Fruit fly (Drosophila melanogaster) whole organism, prepupa: ENCODE measurements around the gene Argk2.

ENCODE experiments used
- CG15336 ChIP-seq: fragments of 200-800 bp; sonication (Bioruptor generic); IDR thresholded peaks from 2 replicates; pipeline ENCODE4 v1.3.6; 2022; ENCODE audit warnings: missing biosample characterization, missing genetic modification characterization
- CG31627 ChIP-seq: fragments of 200-800 bp; sonication (Bioruptor generic); optimal IDR thresholded peaks from 3 replicates; lab custom pipeline; 2016; ENCODE audit warnings: missing biosample characterization, missing genetic modification characterization
- CG32006 ChIP-seq: fragments of 200-800 bp; sonication (Bioruptor generic); optimal IDR thresholded peaks from 3 replicates; lab custom pipeline; 2017; ENCODE audit warnings: missing biosample characterization, mild to moderate bottlenecking, missing genetic modification characterization
- CG4318 ChIP-seq: fragments of 200-800 bp; sonication (Bioruptor generic); optimal IDR thresholded peaks from 3 replicates; lab custom pipeline; 2017; ENCODE audit warnings: missing biosample characterization, mild to moderate bottlenecking, missing genetic modification characterization
- CG6792 ChIP-seq: fragments of 200-800 bp; sonication (Bioruptor generic); optimal IDR thresholded peaks from 3 replicates; lab custom pipeline; 2016; ENCODE audit warnings: missing biosample characterization, missing genetic modification characterization
- CG9139 ChIP-seq: fragments of 200-800 bp; sonication (Bioruptor generic); optimal IDR thresholded peaks from 3 replicates; lab custom pipeline; 2017; ENCODE audit warnings: missing biosample characterization, mild to moderate bottlenecking, missing genetic modification characterization
- Hr38 ChIP-seq: sonication (Bioruptor generic); optimal IDR thresholded peaks from 2 replicates; lab custom pipeline; 2016; ENCODE audit warnings: missing biosample characterization, missing genetic modification characterization
- OdsH ChIP-seq: fragments of 200-800 bp; sonication (Bioruptor generic); optimal IDR thresholded peaks from 3 replicates; lab custom pipeline; 2016; ENCODE audit warnings: missing biosample characterization, missing genetic modification characterization
- Sox14 ChIP-seq: fragments of 200-800 bp; sonication (Bioruptor generic); optimal IDR thresholded peaks from 3 replicates; lab custom pipeline; 2016; ENCODE audit warnings: missing biosample characterization, missing genetic modification characterization
- acj6 ChIP-seq: fragments of 200-800 bp; sonication (Bioruptor generic); optimal IDR thresholded peaks from 3 replicates; lab custom pipeline; 2016; ENCODE audit warnings: missing biosample characterization, missing genetic modification characterization
- dac ChIP-seq: fragments of 200-800 bp; sonication (Bioruptor generic); optimal IDR thresholded peaks from 2 replicates; lab custom pipeline; 2017; ENCODE audit warnings: missing biosample characterization, mild to moderate bottlenecking, missing genetic modification characterization
- fd85E ChIP-seq: fragments of 200-800 bp; sonication (Bioruptor generic); optimal IDR thresholded peaks from 3 replicates; lab custom pipeline; 2016; ENCODE audit warnings: missing biosample characterization, missing genetic modification characterization
- pdm3 ChIP-seq: fragments of 200-800 bp; sonication (Bioruptor generic); optimal IDR thresholded peaks from 3 replicates; lab custom pipeline; 2016; ENCODE audit warnings: missing biosample characterization, missing genetic modification characterization
- spab ChIP-seq: fragments of 200-800 bp; sonication (Bioruptor generic); optimal IDR thresholded peaks from 2 replicates; lab custom pipeline; 2017; ENCODE audit warnings: missing biosample characterization, mild to moderate bottlenecking, missing genetic modification characterization, missing genetic modification reagents

- TF ChIP-seq acj6 (GFP tag; lab: Kevin White, UChicago) (no peak), OdsH (no peak), CG4318 (GFP tag; lab: Kevin White, UChicago) (no peak), CG6792 (GFP tag; lab: Kevin White, UChicago) (no peak), CG32006 (GFP tag; lab: Kevin White, UChicago) (no peak), dac (GFP tag; lab: Kevin White, UChicago) (no peak), spab (GFP tag; lab: Kevin White, UChicago) (no peak), pdm3 (GFP tag; lab: Kevin White, UChicago) (no peak), CG9139 (GFP tag; lab: Kevin White, UChicago) (no peak), Hr38 (GFP tag; lab: Kevin White, UChicago) (no peak), fd85E (GFP tag; lab: Kevin White, UChicago) (no peak), CG31627 (GFP tag; lab: Kevin White, UChicago) (no peak), CG15336 (GFP tag; lab: Robert Waterston, UW) (no peak), Sox14 (GFP tag; lab: Kevin White, UChicago) (no peak)
Measured at dm6 chr3L:9074882-9075281, 27.6 kb downstream of the Argk2 start.
